Fruit fly (Drosophila melanogaster) whole organism, embryonic: ENCODE data around the gene CG33127.

ENCODE experiments used
- ATbp ChIP-seq: fragments of 200-800 bp; sonication (Bioruptor generic); optimal IDR thresholded peaks from 2 replicates; lab custom pipeline; 2017; ENCODE audit warnings: missing biosample characterization, mild to moderate bottlenecking, missing genetic modification characterization, missing genetic modification reagents
- C15 ChIP-seq: fragments of 200-800 bp; sonication (Bioruptor generic); IDR thresholded peaks from 3 replicates; pipeline ENCODE4 v1.3.6; 2022; ENCODE audit warnings: missing biosample characterization, missing genetic modification characterization
- CG11398 ChIP-seq: fragments of 200-800 bp; sonication (Bioruptor generic); optimal IDR thresholded peaks from 2 replicates; lab custom pipeline; 2016; ENCODE audit warnings: missing biosample characterization, missing genetic modification characterization
- CG13123 ChIP-seq: fragments of 200-800 bp; sonication (Bioruptor generic); optimal IDR thresholded peaks from 2 replicates; lab custom pipeline; 2016; ENCODE audit warnings: missing biosample characterization, missing genetic modification characterization
- CG13296 ChIP-seq: fragments of 200-800 bp; sonication (Bioruptor generic); optimal IDR thresholded peaks from 3 replicates; lab custom pipeline; 2018; ENCODE audit warnings: missing biosample characterization, mild to moderate bottlenecking, missing genetic modification characterization
- CG1792 ChIP-seq: fragments of 200-800 bp; sonication (Bioruptor generic); optimal IDR thresholded peaks from 2 replicates; lab custom pipeline; 2016; ENCODE audit warnings: missing biosample characterization, missing genetic modification characterization
- CG2120 ChIP-seq: fragments of 200-800 bp; sonication (Bioruptor generic); optimal IDR thresholded peaks from 3 replicates; lab custom pipeline; 2016; ENCODE audit warnings: missing biosample characterization, missing genetic modification characterization
- CG3407 ChIP-seq: fragments of 200-800 bp; sonication (Bioruptor generic); optimal IDR thresholded peaks from 2 replicates; lab custom pipeline; 2018; ENCODE audit warnings: missing biosample characterization, mild to moderate bottlenecking, missing genetic modification characterization
- CG34376 ChIP-seq: fragments of 200-800 bp; sonication (Bioruptor generic); optimal IDR thresholded peaks from 2 replicates; lab custom pipeline; 2018; ENCODE audit warnings: missing biosample characterization, mild to moderate bottlenecking, missing genetic modification characterization
- CG3726 ChIP-seq: fragments of 200-800 bp; sonication (Bioruptor generic); IDR thresholded peaks from 3 replicates; pipeline ENCODE4, ENCODE4 v1.3.6; 2022; ENCODE audit warnings: missing biosample characterization, missing genetic modification characterization
- CG42726 ChIP-seq: fragments of 200-800 bp; sonication (Bioruptor generic); IDR thresholded peaks from 2 replicates; pipeline ENCODE4 v1.3.6; 2022; ENCODE audit warnings: missing biosample characterization, missing genetic modification characterization; ENCODE audit not compliant: partially characterized antibody
- CG7745 ChIP-seq: fragments of 200-800 bp; sonication (Bioruptor generic); optimal IDR thresholded peaks from 2 replicates; lab custom pipeline; 2018; ENCODE audit warnings: missing biosample characterization, mild to moderate bottlenecking, missing genetic modification characterization, moderate library complexity
- CG7839 ChIP-seq: fragments of 200-800 bp; sonication (Bioruptor generic); optimal IDR thresholded peaks from 3 replicates; lab custom pipeline; 2018; ENCODE audit warnings: missing biosample characterization, mild to moderate bottlenecking, missing genetic modification characterization, moderate library complexity
- CG7928 ChIP-seq: fragments of 200-800 bp; sonication (Bioruptor generic); optimal IDR thresholded peaks from 2 replicates; lab custom pipeline; 2017; ENCODE audit warnings: missing biosample characterization, mild to moderate bottlenecking, missing genetic modification characterization
- CG8089 ChIP-seq: fragments of 200-800 bp; sonication (Bioruptor generic); optimal IDR thresholded peaks from 3 replicates; lab custom pipeline; 2016; ENCODE audit warnings: missing biosample characterization, missing genetic modification characterization
- CG9215 ChIP-seq: fragments of 200-800 bp; sonication (Bioruptor generic); IDR thresholded peaks from 2 replicates; pipeline ENCODE4 v1.3.6; 2022; ENCODE audit warnings: missing biosample characterization, missing genetic modification characterization
- CG9797 ChIP-seq: fragments of 200-800 bp; sonication (Bioruptor generic); optimal IDR thresholded peaks from 3 replicates; lab custom pipeline; 2018; ENCODE audit warnings: missing biosample characterization, mild to moderate bottlenecking, missing genetic modification characterization
- D19B ChIP-seq: fragments of 200-800 bp; sonication (Bioruptor generic); optimal IDR thresholded peaks from 2 replicates; lab custom pipeline; 2017; ENCODE audit warnings: missing biosample characterization, mild to moderate bottlenecking, missing genetic modification characterization
- Hr78 ChIP-seq, 2 experiments: fragments of 200-800 bp in 1 of 2; fragments of >200 bp in 1 of 2; sonication (Bioruptor generic) in 1 of 2; optimal IDR thresholded peaks; 2 replicates each; lab custom pipeline; 2017 to 2019; ENCODE audit warnings: missing biosample characterization in 2 of 2, missing genetic modification characterization in 2 of 2, mild to moderate bottlenecking in 1 of 2, moderate library complexity in 1 of 2
- Myb ChIP-seq: fragments of 200-800 bp; sonication (Bioruptor generic); optimal IDR thresholded peaks from 2 replicates; lab custom pipeline; 2016; ENCODE audit warnings: missing biosample characterization, missing genetic modification characterization
- Nf-YB ChIP-seq: fragments of 200-800 bp; sonication (Bioruptor generic); optimal IDR thresholded peaks from 3 replicates; lab custom pipeline; 2019; ENCODE audit warnings: missing biosample characterization, mild to moderate bottlenecking, missing genetic modification characterization, moderate library complexity
- Oaz ChIP-seq: fragments of 200-800 bp; sonication (Bioruptor generic); IDR thresholded peaks from 2 replicates; pipeline ENCODE4 v1.3.6; 2022; ENCODE audit warnings: missing biosample characterization, missing genetic modification characterization
- Sry-δ ChIP-seq: fragments of 200-800 bp; sonication (Bioruptor generic); optimal IDR thresholded peaks from 2 replicates; lab custom pipeline; 2016; ENCODE audit warnings: missing biosample characterization, missing genetic modification characterization
- TFAM ChIP-seq: fragments of 200-800 bp; sonication (Bioruptor generic); optimal IDR thresholded peaks from 2 replicates; lab custom pipeline; 2017; ENCODE audit warnings: missing biosample characterization, missing genetic modification characterization, inconsistent platforms
- bcd ChIP-seq: fragments of 200-800 bp; sonication (Bioruptor generic); optimal IDR thresholded peaks from 2 replicates; lab custom pipeline; 2017; ENCODE audit warnings: missing biosample characterization, mild to moderate bottlenecking, missing genetic modification characterization
- dmrt11E ChIP-seq: fragments of 200-800 bp; sonication (Bioruptor generic); optimal IDR thresholded peaks from 3 replicates; lab custom pipeline; 2018; ENCODE audit warnings: missing biosample characterization, mild to moderate bottlenecking, missing genetic modification characterization, moderate library complexity
- esg ChIP-seq: fragments of 200-800 bp; sonication (Bioruptor generic); conservative IDR thresholded peaks from 2 replicates; pipeline ENCODE4 v1.3.6; 2022; ENCODE audit warnings: missing biosample characterization, missing genetic modification characterization
- fd64A ChIP-seq: fragments of 200-800 bp; sonication (Bioruptor generic); optimal IDR thresholded peaks from 3 replicates; lab custom pipeline; 2018; ENCODE audit warnings: missing biosample characterization, mild to moderate bottlenecking, missing genetic modification characterization
- fd96Cb ChIP-seq: fragments of 200-800 bp; sonication (Bioruptor generic); optimal IDR thresholded peaks from 2 replicates; lab custom pipeline; 2018; ENCODE audit warnings: missing biosample characterization, mild to moderate bottlenecking, missing genetic modification characterization, moderate library complexity
- gcm ChIP-seq: fragments of 200-800 bp; sonication (Bioruptor generic); optimal IDR thresholded peaks from 2 replicates; lab custom pipeline; 2019; ENCODE audit warnings: missing biosample characterization, mild to moderate bottlenecking, missing genetic modification characterization, moderate library complexity
- gcm2 ChIP-seq: fragments of 200-800 bp; sonication (Bioruptor generic); optimal IDR thresholded peaks from 2 replicates; lab custom pipeline; 2016; ENCODE audit warnings: missing biosample characterization, missing genetic modification characterization
- gsb ChIP-seq: fragments of 200-800 bp; sonication (Bioruptor generic); IDR thresholded peaks from 2 replicates; pipeline ENCODE4 v1.3.6; 2022; ENCODE audit warnings: missing biosample characterization, missing genetic modification characterization
- her ChIP-seq: fragments of 200-800 bp; sonication (Bioruptor generic); optimal IDR thresholded peaks from 2 replicates; lab custom pipeline; 2016; ENCODE audit warnings: missing biosample characterization, missing genetic modification characterization
- ind ChIP-seq: fragments of 200-800 bp; sonication (Bioruptor generic); optimal IDR thresholded peaks from 3 replicates; lab custom pipeline; 2016; ENCODE audit warnings: missing biosample characterization, missing genetic modification characterization
- insv ChIP-seq, 2 experiments: fragments of 200-800 bp; sonication (Bioruptor generic); optimal IDR thresholded peaks; 3 replicates each; lab custom pipeline; 2016 to 2018; ENCODE audit warnings: missing biosample characterization in 2 of 2, missing genetic modification characterization in 2 of 2
- kni ChIP-seq: fragments of 200-800 bp; sonication (Bioruptor generic); optimal IDR thresholded peaks from 3 replicates; lab custom pipeline; 2017; ENCODE audit warnings: mild to moderate bottlenecking, missing biosample characterization, missing genetic modification reagents, missing genetic modification characterization
- lbe ChIP-seq: fragments of 200-800 bp; sonication (Bioruptor generic); optimal IDR thresholded peaks from 2 replicates; lab custom pipeline; 2016; ENCODE audit warnings: missing biosample characterization, mild to moderate bottlenecking, missing genetic modification characterization
- nau ChIP-seq: fragments of 200-800 bp; sonication (Bioruptor generic); optimal IDR thresholded peaks from 3 replicates; lab custom pipeline; 2017; ENCODE audit warnings: missing biosample characterization, mild to moderate bottlenecking, missing genetic modification characterization, missing genetic modification reagents
- p53 ChIP-seq: fragments of 200-800 bp; sonication (Bioruptor generic); optimal IDR thresholded peaks from 2 replicates; lab custom pipeline; 2016; ENCODE audit warnings: missing biosample characterization, missing genetic modification characterization
- pan ChIP-seq, 4 experiments: fragments of >200 bp in 3 of 4; fragments of 200-800 bp in 1 of 4; sonication (Bioruptor generic) in 1 of 4; optimal IDR thresholded peaks in 3 of 4; IDR thresholded peaks in 1 of 4; 2 replicates each; pipeline versions ENCODE4 v1.3.6 to Lab custom; 2017 to 2022; ENCODE audit warnings: missing biosample characterization in 2 of 4, missing genetic modification characterization in 2 of 4, mixed read lengths in 1 of 4
- pum ChIP-seq: fragments of 200-800 bp; sonication (Bioruptor generic); optimal IDR thresholded peaks from 2 replicates; lab custom pipeline; 2016; ENCODE audit warnings: missing biosample characterization, missing genetic modification characterization
- rib ChIP-seq: fragments of 200-800 bp; sonication (Bioruptor generic); IDR thresholded peaks from 2 replicates; pipeline ENCODE4 v1.3.6; 2022; ENCODE audit warnings: missing biosample characterization, missing genetic modification characterization
- row ChIP-seq: fragments of 200-800 bp; sonication (Bioruptor generic); IDR thresholded peaks from 3 replicates; pipeline ENCODE4 v1.3.6; 2022; ENCODE audit warnings: missing biosample characterization, missing genetic modification characterization
- sd ChIP-seq: fragments of 200-800 bp; sonication (Bioruptor generic); optimal IDR thresholded peaks from 3 replicates; lab custom pipeline; 2018; ENCODE audit warnings: missing biosample characterization, mild to moderate bottlenecking, missing genetic modification characterization, moderate library complexity
- sens ChIP-seq: fragments of 200-800 bp; sonication (Bioruptor generic); peaks from one replicate; lab custom pipeline; 2016; ENCODE audit warnings: missing biosample characterization, missing genetic modification characterization
- sima ChIP-seq: fragments of 200-800 bp; sonication (Bioruptor generic); optimal IDR thresholded peaks from 2 replicates; lab custom pipeline; 2016; ENCODE audit warnings: missing biosample characterization, missing genetic modification characterization
- slbo ChIP-seq: fragments of 200-800 bp; sonication (Bioruptor generic); IDR thresholded peaks from 2 replicates; pipeline ENCODE4 v1.3.6; 2022; ENCODE audit warnings: missing biosample characterization, missing genetic modification characterization
- tin ChIP-seq: fragments of 200-800 bp; sonication (Bioruptor generic); optimal IDR thresholded peaks from 3 replicates; lab custom pipeline; 2016; ENCODE audit warnings: missing biosample characterization, missing genetic modification characterization
- toy ChIP-seq: fragments of 200-800 bp; sonication (Bioruptor generic); IDR thresholded peaks from 2 replicates; pipeline ENCODE4 v1.3.6; 2022; ENCODE audit warnings: missing biosample characterization, missing genetic modification characterization
- unc-4 ChIP-seq: fragments of 200-800 bp; sonication (Bioruptor generic); IDR thresholded peaks from 2 replicates; pipeline ENCODE4 v1.3.6; 2022; ENCODE audit warnings: missing biosample characterization, missing genetic modification characterization; ENCODE audit not compliant: partially characterized antibody
- unpg ChIP-seq: fragments of 200-800 bp; sonication (Bioruptor generic); optimal IDR thresholded peaks from 3 replicates; lab custom pipeline; 2018; ENCODE audit warnings: missing biosample characterization, mild to moderate bottlenecking, missing genetic modification characterization, moderate library complexity

Gene CG33127

dm6 chr2L:305646-306045 lies 16.3 kb upstream of the CG33127 start, which contains the start of gene Plc21C (continued):
- TF ChIP-seq CG9215 (GFP tag; lab: Robert Waterston, UW) (no peak; the same call in 1 of the 2 replicates), CG42726 (GFP tag; lab: Robert Waterston, UW) (no peak; the same call in 1 of the 2 replicates), ind (GFP tag; lab: Kevin White, UChicago) (peak; percentile 38), CG7745 (tag; lab: Kevin White, UChicago) (no peak), CG3726 (GFP tag; lab: Robert Waterston, UW) (no peak), CG34376 (GFP tag; lab: Kevin White, UChicago) (peak; percentile 35), Myb (GFP tag; lab: Kevin White, UChicago) (peak; percentile 71), D19B (GFP tag; lab: Kevin White, UChicago) (no peak), CG7928 (GFP tag; lab: Kevin White, UChicago) (peak; percentile 42), slbo (GFP tag; lab: Robert Waterston, UW) (peak; percentile 62), Nf-YB (GFP tag; lab: Kevin White, UChicago) (peak; percentile 6), CG3407 (no peak), esg (no peak), Sry-δ (GFP tag; lab: Kevin White, UChicago) (peak; percentile 65), sens (GFP tag; lab: Kevin White, UChicago) (peak; percentile 94), unc-4 (GFP tag; lab: Robert Waterston, UW) (peak; percentile 59; the same call in 1 of the 2 replicates), tin (GFP tag; lab: Kevin White, UChicago) (peak; percentile 42), gcm2 (peak; percentile 27), CG2120 (GFP tag; lab: Kevin White, UChicago) (peak; percentile 70), Hr78 (GFP tag; optimal IDR thresholded peaks at IDR 0.05; lab: Kevin White, UChicago) (no peak), fd96Cb (tag; lab: Kevin White, UChicago) (no peak), bcd (GFP tag; lab: Kevin White, UChicago) (peak; percentile 39), dmrt11E (tag; lab: Kevin White, UChicago) (no peak), CG8089 (no peak), C15 (GFP tag; lab: Robert Waterston, UW) (no peak), CG13296 (GFP tag; lab: Kevin White, UChicago) (no peak), pum (GFP tag; lab: Kevin White, UChicago) (peak; percentile 20), Oaz (GFP tag; lab: Robert Waterston, UW) (no peak), sd (peak; percentile 65), CG1792 (GFP tag; lab: Kevin White, UChicago) (peak; percentile 23), p53 (no peak), nau (GFP tag; lab: Kevin White, UChicago) (peak; percentile 5), CG9797 (GFP tag; lab: Kevin White, UChicago) (peak; percentile 89), gcm (GFP tag; lab: Kevin White, UChicago) (peak; percentile 25), CG11398 (peak; percentile 25), ATbp (GFP tag; lab: Kevin White, UChicago) (no peak), sima (no peak), toy (GFP tag; lab: Robert Waterston, UW) (no peak), rib (GFP tag; lab: Robert Waterston, UW) (no peak), fd64A (GFP tag; lab: Kevin White, UChicago) (no peak), unpg (GFP tag; lab: Kevin White, UChicago) (no peak), kni (GFP tag; lab: Kevin White, UChicago) (peak; percentile 10), TFAM (GFP tag; lab: Kevin White, UChicago) (no peak), pan (optimal IDR thresholded peaks at IDR 0.05; lab: Kevin White, UChicago) (no peak), pan (GFP tag; optimal IDR thresholded peaks at IDR 0.05 in 1 of 2, IDR thresholded peaks at IDR 0.05 in 1 of 2) (no peak), lbe (GFP tag; lab: Kevin White, UChicago) (no peak), CG13123 (GFP tag; lab: Kevin White, UChicago) (peak; percentile 14), CG7839 (peak; percentile 41), her (GFP tag; lab: Kevin White, UChicago) (peak; percentile 93), insv (GFP tag; optimal IDR thresholded peaks at IDR 0.05; lab: Kevin White, UChicago) (no peak), gsb (GFP tag; lab: Robert Waterston, UW) (no peak), row (GFP tag; lab: Robert Waterston, UW) (peak; percentile 79)
